Fruit fly (Drosophila melanogaster) whole organism, embryonic: ENCODE measurements around the gene nod.

ENCODE experiments used
- BEAF-32 ChIP-seq: fragments of 200-800 bp; sonication (Bioruptor generic); optimal IDR thresholded peaks from 3 replicates; lab custom pipeline; 2017; ENCODE audit warnings: missing biosample characterization, missing genetic modification characterization, mild to moderate bottlenecking, moderate library complexity, missing genetic modification reagents
- Bgb ChIP-seq: fragments of 200-800 bp; sonication (Bioruptor generic); IDR thresholded peaks from 2 replicates; pipeline ENCODE4 v1.3.6; 2022; ENCODE audit warnings: missing biosample characterization, missing genetic modification characterization; ENCODE audit not compliant: partially characterized antibody
- Blimp-1 ChIP-seq: fragments of 200-800 bp; sonication (Bioruptor generic); optimal IDR thresholded peaks from 3 replicates; lab custom pipeline; 2018; ENCODE audit warnings: missing biosample characterization, missing genetic modification characterization, mild to moderate bottlenecking, moderate library complexity, missing genetic modification reagents
- C15 ChIP-seq: fragments of 200-800 bp; sonication (Bioruptor generic); IDR thresholded peaks from 3 replicates; pipeline ENCODE4 v1.3.6; 2022; ENCODE audit warnings: missing biosample characterization, missing genetic modification characterization
- CG10147 ChIP-seq: fragments of 200-800 bp; sonication (Bioruptor generic); optimal IDR thresholded peaks from 2 replicates; lab custom pipeline; 2019; ENCODE audit warnings: missing biosample characterization, mild to moderate bottlenecking, missing genetic modification characterization, moderate library complexity
- CG10654 ChIP-seq: fragments of 200-800 bp; sonication (Bioruptor generic); optimal IDR thresholded peaks from 2 replicates; lab custom pipeline; 2016; ENCODE audit warnings: missing biosample characterization, missing genetic modification characterization
- CG12219 ChIP-seq: fragments of 200-800 bp; sonication (Bioruptor generic); optimal IDR thresholded peaks from 3 replicates; lab custom pipeline; 2018; ENCODE audit warnings: missing biosample characterization, mild to moderate bottlenecking, missing genetic modification characterization
- CG13775 ChIP-seq: fragments of 200-800 bp; sonication (Bioruptor generic); optimal IDR thresholded peaks from 3 replicates; lab custom pipeline; 2017; ENCODE audit warnings: missing biosample characterization, mild to moderate bottlenecking, missing genetic modification characterization
- CG14965 ChIP-seq: fragments of 200-800 bp; sonication (Bioruptor generic); optimal IDR thresholded peaks from 2 replicates; lab custom pipeline; 2016; ENCODE audit warnings: missing biosample characterization, missing genetic modification characterization, borderline replicate concordance
- CG17385 ChIP-seq: fragments of 200-800 bp; sonication (Bioruptor generic); optimal IDR thresholded peaks from 3 replicates; lab custom pipeline; 2018; ENCODE audit warnings: missing biosample characterization, mild to moderate bottlenecking, missing genetic modification characterization
- CG17829 ChIP-seq: fragments of 200-800 bp; optimal IDR thresholded peaks from 2 replicates; lab custom pipeline; 2019; ENCODE audit warnings: missing biosample characterization, mild to moderate bottlenecking, missing genetic modification characterization, moderate library complexity
- CG3726 ChIP-seq: fragments of 200-800 bp; sonication (Bioruptor generic); IDR thresholded peaks from 3 replicates; pipeline ENCODE4, ENCODE4 v1.3.6; 2022; ENCODE audit warnings: missing biosample characterization, missing genetic modification characterization
- CG4707 ChIP-seq: fragments of 200-800 bp; sonication (Bioruptor generic); optimal IDR thresholded peaks from 2 replicates; lab custom pipeline; 2018; ENCODE audit warnings: missing biosample characterization, mild to moderate bottlenecking, missing genetic modification characterization, moderate library complexity
- CG4820 ChIP-seq: fragments of 200-800 bp; sonication (Bioruptor generic); optimal IDR thresholded peaks from 3 replicates; lab custom pipeline; 2016; ENCODE audit warnings: missing biosample characterization, missing genetic modification characterization
- CG5245 ChIP-seq: fragments of 200-800 bp; sonication (Bioruptor generic); optimal IDR thresholded peaks from 3 replicates; lab custom pipeline; 2016; ENCODE audit warnings: missing biosample characterization, missing genetic modification characterization
- CG5953 ChIP-seq: fragments of 200-800 bp; sonication (Bioruptor generic); IDR thresholded peaks from 2 replicates; pipeline ENCODE4 v1.3.6; 2022; ENCODE audit warnings: missing biosample characterization, missing genetic modification characterization
- CG6854 ChIP-seq: fragments of 200-800 bp; sonication (Bioruptor generic); optimal IDR thresholded peaks from 3 replicates; lab custom pipeline; 2017; ENCODE audit warnings: missing biosample characterization, mild to moderate bottlenecking, missing genetic modification characterization
- CG8478 ChIP-seq: fragments of >200 bp; optimal IDR thresholded peaks from 2 replicates; lab custom pipeline; 2018
- CHES-1-like ChIP-seq: fragments of 200-800 bp; sonication (Bioruptor generic); optimal IDR thresholded peaks from 2 replicates; lab custom pipeline; 2016; ENCODE audit warnings: missing biosample characterization, missing genetic modification characterization
- CoRest ChIP-seq: fragments of 200-800 bp; sonication (Bioruptor generic); optimal IDR thresholded peaks from 3 replicates; lab custom pipeline; 2018; ENCODE audit warnings: missing biosample characterization, mild to moderate bottlenecking, missing genetic modification characterization, moderate library complexity
- Dek ChIP-seq: fragments of 200-800 bp; sonication (Bioruptor generic); optimal IDR thresholded peaks from 3 replicates; lab custom pipeline; 2019; ENCODE audit warnings: missing biosample characterization, mild to moderate bottlenecking, missing genetic modification characterization, moderate library complexity
- Dip2 ChIP-seq: fragments of 200-800 bp; sonication (Bioruptor generic); IDR thresholded peaks from 2 replicates; pipeline ENCODE4 v1.3.6; 2022; ENCODE audit warnings: missing biosample characterization, missing genetic modification characterization
- Dp ChIP-seq: fragments of 200-800 bp; sonication (Bioruptor generic); optimal IDR thresholded peaks from 2 replicates; lab custom pipeline; 2018; ENCODE audit warnings: missing biosample characterization, mild to moderate bottlenecking, missing genetic modification characterization, moderate library complexity
- E2f1 ChIP-seq: fragments of 200-800 bp; sonication (Bioruptor generic); IDR thresholded peaks from 2 replicates; pipeline ENCODE4 v1.3.6; 2022; ENCODE audit warnings: missing biosample characterization, missing genetic modification characterization
- Ets97D ChIP-seq: fragments of 200-800 bp; sonication (Bioruptor generic); optimal IDR thresholded peaks from 3 replicates; lab custom pipeline; 2016; ENCODE audit warnings: missing biosample characterization, missing genetic modification characterization
- Fer1 ChIP-seq: fragments of 200-800 bp; sonication (Bioruptor generic); optimal IDR thresholded peaks from 2 replicates; lab custom pipeline; 2017; ENCODE audit warnings: missing biosample characterization, mild to moderate bottlenecking, missing genetic modification characterization
- H15 ChIP-seq: fragments of 200-800 bp; sonication (Bioruptor generic); IDR thresholded peaks from 3 replicates; pipeline ENCODE4 v1.3.6; 2022; ENCODE audit warnings: missing biosample characterization, missing genetic modification characterization
- HHEX ChIP-seq: fragments of 200-800 bp; sonication (Bioruptor generic); optimal IDR thresholded peaks from 3 replicates; lab custom pipeline; 2017; ENCODE audit warnings: missing biosample characterization, mild to moderate bottlenecking, missing genetic modification characterization, missing genetic modification reagents
- Hr39 ChIP-seq: fragments of >200 bp; optimal IDR thresholded peaks from 2 replicates; lab custom pipeline; 2017
- Hr51 ChIP-seq, 2 experiments: fragments of 200-800 bp; sonication (Bioruptor generic); optimal IDR thresholded peaks; 2 replicates in 1 of 2; 3 replicates in 1 of 2; lab custom pipeline; 2016 to 2018; ENCODE audit warnings: missing biosample characterization in 2 of 2, missing genetic modification characterization in 2 of 2, mild to moderate bottlenecking in 1 of 2, moderate library complexity in 1 of 2
- Mes4 ChIP-seq: fragments of 200-800 bp; sonication (Bioruptor generic); optimal IDR thresholded peaks from 2 replicates; lab custom pipeline; 2016; ENCODE audit warnings: missing biosample characterization, missing genetic modification characterization
- NC2β ChIP-seq: fragments of 200-800 bp; sonication (Bioruptor generic); optimal IDR thresholded peaks from 2 replicates; lab custom pipeline; 2016; ENCODE audit warnings: missing biosample characterization, missing genetic modification characterization
- Pdp1 ChIP-seq, 2 experiments: fragments of 200-800 bp; sonication (Bioruptor generic); optimal IDR thresholded peaks; 3 replicates each; lab custom pipeline; 2016; ENCODE audit warnings: missing biosample characterization in 2 of 2, missing genetic modification characterization in 2 of 2, mild to moderate bottlenecking in 1 of 2, moderate library complexity in 1 of 2
- Rx ChIP-seq: fragments of 200-800 bp; sonication (Bioruptor generic); IDR thresholded peaks from 2 replicates; pipeline ENCODE4 v1.3.6; 2022; ENCODE audit warnings: missing biosample characterization, missing genetic modification characterization
- Six4 ChIP-seq: fragments of 200-800 bp; sonication (Bioruptor generic); optimal IDR thresholded peaks from 2 replicates; lab custom pipeline; 2016; ENCODE audit warnings: missing biosample characterization, missing genetic modification characterization
- Usf ChIP-seq: fragments of 200-800 bp; sonication (Bioruptor generic); optimal IDR thresholded peaks from 2 replicates; lab custom pipeline; 2017; ENCODE audit warnings: missing genotype, missing biosample characterization, missing genetic modification characterization
- Xbp1 ChIP-seq: fragments of 200-800 bp; sonication (Bioruptor generic); optimal IDR thresholded peaks from 3 replicates; lab custom pipeline; 2016; ENCODE audit warnings: missing biosample characterization, mild to moderate bottlenecking, missing genetic modification characterization
- cas ChIP-seq: fragments of 200-800 bp; sonication (Bioruptor generic); IDR thresholded peaks from 2 replicates; pipeline ENCODE4 v1.3.6; 2022; ENCODE audit warnings: missing biosample characterization, missing genetic modification characterization
- dm ChIP-seq: fragments of 200-800 bp; sonication (Bioruptor generic); optimal IDR thresholded peaks from 3 replicates; lab custom pipeline; 2016; ENCODE audit warnings: missing biosample characterization, missing genetic modification characterization
- dpn ChIP-seq, 2 experiments: fragments of 200-800 bp; sonication (Bioruptor generic); optimal IDR thresholded peaks; 3 replicates each; lab custom pipeline; 2016; ENCODE audit warnings: missing biosample characterization in 2 of 2, missing genetic modification characterization in 2 of 2
- fd102C ChIP-seq: fragments of 200-800 bp; sonication (Bioruptor generic); optimal IDR thresholded peaks from 2 replicates; lab custom pipeline; 2018; ENCODE audit warnings: missing biosample characterization, mild to moderate bottlenecking, missing genetic modification characterization, moderate library complexity
- fd96Cb ChIP-seq: fragments of 200-800 bp; sonication (Bioruptor generic); optimal IDR thresholded peaks from 2 replicates; lab custom pipeline; 2018; ENCODE audit warnings: missing biosample characterization, mild to moderate bottlenecking, missing genetic modification characterization, moderate library complexity
- gro ChIP-seq: fragments of 200-800 bp; sonication (Bioruptor generic); optimal IDR thresholded peaks from 2 replicates; lab custom pipeline; 2016; ENCODE audit warnings: missing biosample characterization, missing genetic modification characterization
- maf-S ChIP-seq: fragments of 200-800 bp; sonication (Bioruptor generic); optimal IDR thresholded peaks from 2 replicates; lab custom pipeline; 2016; ENCODE audit warnings: missing biosample characterization, missing genetic modification characterization
- pb ChIP-seq: fragments of 200-800 bp; sonication (Bioruptor generic); optimal IDR thresholded peaks from 3 replicates; lab custom pipeline; 2016; ENCODE audit warnings: missing biosample characterization, missing genetic modification characterization
- pnt ChIP-seq: fragments of 200-800 bp; sonication (Bioruptor generic); optimal IDR thresholded peaks from 3 replicates; lab custom pipeline; 2016; ENCODE audit warnings: missing biosample characterization, missing genetic modification characterization
- repo ChIP-seq: fragments of 200-800 bp; sonication (Bioruptor generic); optimal IDR thresholded peaks from 2 replicates; lab custom pipeline; 2016; ENCODE audit warnings: missing biosample characterization, missing genetic modification characterization
- sima ChIP-seq: fragments of 200-800 bp; sonication (Bioruptor generic); optimal IDR thresholded peaks from 2 replicates; lab custom pipeline; 2016; ENCODE audit warnings: missing biosample characterization, missing genetic modification characterization
- sob ChIP-seq: fragments of 200-800 bp; sonication (Bioruptor generic); IDR thresholded peaks from 2 replicates; pipeline ENCODE4 v1.3.6; 2022; ENCODE audit warnings: missing biosample characterization, missing genetic modification characterization
- unpg ChIP-seq: fragments of 200-800 bp; sonication (Bioruptor generic); optimal IDR thresholded peaks from 3 replicates; lab custom pipeline; 2018; ENCODE audit warnings: missing biosample characterization, mild to moderate bottlenecking, missing genetic modification characterization, moderate library complexity

Gene nod

DNA sequence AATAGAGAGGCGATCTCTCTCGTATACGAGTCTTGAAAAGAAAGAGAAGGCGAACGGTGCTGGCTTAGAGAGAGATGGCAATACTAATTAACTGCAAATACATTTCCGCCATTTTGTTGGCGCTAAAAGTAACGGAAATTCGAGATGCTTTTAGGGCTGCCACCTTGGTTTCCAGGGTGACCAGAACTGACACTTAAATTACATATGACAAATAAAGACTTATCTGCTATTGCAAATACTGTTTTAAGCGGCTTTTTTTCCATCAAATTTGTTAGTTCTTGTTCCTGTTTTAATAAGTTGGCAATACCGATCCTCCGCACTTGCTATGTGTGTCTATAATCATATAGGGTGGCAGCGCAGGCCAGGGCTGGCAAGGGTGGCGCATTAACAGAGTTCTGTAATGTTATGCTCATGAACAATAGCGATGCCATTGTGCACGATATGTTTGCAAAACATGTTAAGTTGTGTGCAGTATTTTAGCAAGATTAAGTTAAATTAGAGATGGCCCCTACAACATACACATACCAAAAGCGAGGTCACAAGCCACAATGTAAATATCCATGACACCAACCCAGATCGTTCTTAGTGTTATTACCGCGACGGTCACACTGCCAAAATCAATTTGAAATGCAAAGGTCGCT lies at the start of gene nod (continued):
- peak; percentile 55; the same call in 1 of the 2 replicates for TF ChIP-seq sob (GFP tag; lab: Robert Waterston, UW)
- peak; percentile 20 for TF ChIP-seq CG6854 (GFP tag; lab: Kevin White, UChicago)
- peak; percentile 32; the same call in 1 of the 2 replicates for TF ChIP-seq CG5953 (GFP tag; lab: Robert Waterston, UW)
- peak; percentile 58 for TF ChIP-seq maf-S (GFP tag; lab: Kevin White, UChicago)
- TF ChIP-seq Hr51 (GFP tag; optimal IDR thresholded peaks at IDR 0.05; lab: Kevin White, UChicago): peak; percentile 46 to 58
- TF ChIP-seq CG3726 (GFP tag; lab: Robert Waterston, UW): 0 out of 3 replicates have a peak, but pooled peaks have one; percentile 48
- peak; percentile 59 to 64 for TF ChIP-seq Pdp1 (GFP tag; optimal IDR thresholded peaks at IDR 0.05; lab: Kevin White, UChicago)
- no peak for TF ChIP-seq fd102C (GFP tag; lab: Kevin White, UChicago)
- peak; percentile 94 for TF ChIP-seq Ets97D (GFP tag; lab: Kevin White, UChicago)
- TF ChIP-seq fd96Cb (tag; lab: Kevin White, UChicago): peak; percentile 45
- TF ChIP-seq Dip2 (GFP tag; lab: Robert Waterston, UW): no peak
- TF ChIP-seq repo: peak; percentile 36
- TF ChIP-seq Bgb (GFP tag; lab: Robert Waterston, UW): peak; percentile 75
- TF ChIP-seq Fer1 (GFP tag; lab: Kevin White, UChicago): peak; percentile 76
- TF ChIP-seq Blimp-1 (GFP tag; lab: Kevin White, UChicago): peak; percentile 44
- TF ChIP-seq C15 (GFP tag; lab: Robert Waterston, UW): no peak
- peak; percentile 71 for TF ChIP-seq CG10654 (GFP tag; lab: Kevin White, UChicago)
- TF ChIP-seq dm (GFP tag; lab: Kevin White, UChicago): peak; percentile 31
- peak; percentile 61 for TF ChIP-seq Xbp1 (GFP tag; lab: Kevin White, UChicago)
- peak; percentile 33; the same call in 1 of the 2 replicates for TF ChIP-seq cas
- TF ChIP-seq E2f1 (GFP tag; lab: Robert Waterston, UW): peak; percentile 52; the same call in 1 of the 2 replicates
- TF ChIP-seq Dek: peak; percentile 26
- TF ChIP-seq CG5245 (GFP tag; lab: Kevin White, UChicago): no peak
- no peak for TF ChIP-seq Usf
- peak; percentile 81 for TF ChIP-seq CoRest (tag; lab: Kevin White, UChicago)
- TF ChIP-seq CG17829 (tag; lab: Kevin White, UChicago): peak; percentile 55
- 0 out of 2 replicates have a peak, but pooled peaks have one; percentile 7 for TF ChIP-seq Rx (GFP tag; lab: Robert Waterston, UW)
- no peak for TF ChIP-seq CG8478 (lab: Kevin White, UChicago)
- TF ChIP-seq Mes4: peak; percentile 56
- TF ChIP-seq HHEX (GFP tag; lab: Kevin White, UChicago): peak; percentile 69
- peak; percentile 68 for TF ChIP-seq pnt (GFP tag; lab: Kevin White, UChicago)
- TF ChIP-seq Dp: peak; percentile 82
- peak; percentile 20 for TF ChIP-seq sima (GFP tag; lab: Kevin White, UChicago)
- peak; percentile 61 for TF ChIP-seq unpg (GFP tag; lab: Kevin White, UChicago)
- TF ChIP-seq CG13775 (GFP tag; lab: Kevin White, UChicago): peak; percentile 68
- no peak for TF ChIP-seq H15 (GFP tag; lab: Robert Waterston, UW)
- TF ChIP-seq CG12219 (GFP tag; lab: Kevin White, UChicago): peak; percentile 28
- TF ChIP-seq CG4820: peak; percentile 56
- peak; percentile 6 for TF ChIP-seq CG4707 (GFP tag; lab: Kevin White, UChicago)
- TF ChIP-seq Six4: peak; percentile 59
- no peak for TF ChIP-seq Hr39 (lab: Kevin White, UChicago)
- TF ChIP-seq pb (GFP tag; lab: Kevin White, UChicago): peak; percentile 55
- TF ChIP-seq CG17385 (GFP tag; lab: Kevin White, UChicago): peak; percentile 17
- peak; percentile 81 for TF ChIP-seq BEAF-32 (GFP tag; lab: Kevin White, UChicago)
- TF ChIP-seq NC2β (GFP tag; lab: Kevin White, UChicago): peak; percentile 57
- TF ChIP-seq CHES-1-like: peak; percentile 51
- TF ChIP-seq CG10147 (GFP tag; lab: Kevin White, UChicago): peak; percentile 43
- TF ChIP-seq CG14965 (GFP tag; lab: Kevin White, UChicago): no peak
- peak; percentile 62 to 75 for TF ChIP-seq dpn (GFP tag; optimal IDR thresholded peaks at IDR 0.05; lab: Kevin White, UChicago)
- peak; percentile 78 for TF ChIP-seq gro (GFP tag; lab: Kevin White, UChicago)
